Worm (Caenorhabditis elegans) whole organism, mixed stage, embryonic: ENCODE measurements around the gene srh-33.

Experiments used
- ceh-39 ChIP-seq: fragments of 150-350 bp; optimal IDR thresholded peaks from 2 replicates; lab custom pipeline; 2014; ENCODE audit warnings: missing biosample characterization, missing genetic modification characterization
- ceh-43 ChIP-seq: fragments of 200-800 bp; sonication (Bioruptor generic); optimal IDR thresholded peaks from 2 replicates; lab custom pipeline; 2018; ENCODE audit warnings: mild to moderate bottlenecking, missing genetic modification characterization, moderate library complexity, missing compliant biosample characterization
- ces-1 ChIP-seq: fragments of 150-350 bp; optimal IDR thresholded peaks from 2 replicates; lab custom pipeline; 2014; ENCODE audit warnings: missing biosample characterization, missing genetic modification reagents, missing genetic modification characterization
- elt-1 ChIP-seq: sonication (generic microtip); optimal IDR thresholded peaks from 2 replicates; lab custom pipeline; 2017; ENCODE audit warnings: missing genetic modification characterization, mild to moderate bottlenecking, missing compliant biosample characterization, antibody characterized with exemption, moderate library complexity, borderline replicate concordance; ENCODE audit not compliant: insufficient read depth
- elt-3 ChIP-seq: fragments of 150-350 bp; optimal IDR thresholded peaks from 2 replicates; lab custom pipeline; 2014; ENCODE audit warnings: missing biosample characterization, missing genetic modification characterization
- lin-13 ChIP-seq: fragments of 150-350 bp; optimal IDR thresholded peaks from 2 replicates; lab custom pipeline; 2014; ENCODE audit warnings: missing biosample characterization, missing genetic modification characterization
- lin-32 ChIP-seq: fragments of 200-800 bp; sonication (Bioruptor generic); optimal IDR thresholded peaks from 2 replicates; lab custom pipeline; 2018; ENCODE audit warnings: mild to moderate bottlenecking, missing genetic modification characterization, missing compliant biosample characterization
- lsy-2 ChIP-seq: fragments of 150-350 bp; optimal IDR thresholded peaks from 2 replicates; lab custom pipeline; 2014; ENCODE audit warnings: missing biosample characterization, missing genetic modification characterization
- mep-1 ChIP-seq: fragments of 150-350 bp; optimal IDR thresholded peaks from 2 replicates; lab custom pipeline; 2017; ENCODE audit warnings: missing biosample characterization, missing genetic modification reagents, missing genetic modification characterization, inconsistent platforms
- nhr-76 ChIP-seq: sonication (generic microtip); optimal IDR thresholded peaks from 2 replicates; lab custom pipeline; 2017; ENCODE audit warnings: missing biosample characterization, missing genetic modification characterization
- snpc-4 ChIP-seq: fragments of 150-350 bp; optimal IDR thresholded peaks from 2 replicates; lab custom pipeline; 2014; ENCODE audit warnings: missing biosample characterization, missing genetic modification characterization
- sptf-1 ChIP-seq: sonication (generic microtip); optimal IDR thresholded peaks from 2 replicates; lab custom pipeline; 2017; ENCODE audit warnings: mild to moderate bottlenecking, missing genetic modification characterization, moderate library complexity, missing compliant biosample characterization
- unc-39 ChIP-seq: fragments of 150-350 bp; optimal IDR thresholded peaks from 2 replicates; lab custom pipeline; 2014; ENCODE audit warnings: missing biosample characterization, missing genetic modification characterization

- TF ChIP-seq elt-3 = no peak
- TF ChIP-seq ceh-39 = no peak
- no peak for TF ChIP-seq unc-39
- TF ChIP-seq ces-1 = no peak
- no peak for TF ChIP-seq mep-1 (tag; lab: Kevin White, UChicago)
- TF ChIP-seq lin-32 (GFP tag; lab: Kevin White, UChicago) = no peak
- no peak for TF ChIP-seq snpc-4 (tag; lab: Kevin White, UChicago)
- no peak for TF ChIP-seq lsy-2
- TF ChIP-seq nhr-76 (tag; lab: Kevin White, UChicago) = no peak
- no peak for TF ChIP-seq elt-1
- TF ChIP-seq lin-13 (tag; lab: Kevin White, UChicago) = no peak
- no peak for TF ChIP-seq ceh-43 (GFP tag; lab: Kevin White, UChicago)
- TF ChIP-seq sptf-1 = no peak
Measured at ce11 chrV:399721-400120, 43.4 kb downstream of the srh-33 start, which contains the start of gene scl-27.
